Worm (Caenorhabditis elegans): ENCODE data around the gene C16A3.6.

Gene C16A3.6

DNA sequence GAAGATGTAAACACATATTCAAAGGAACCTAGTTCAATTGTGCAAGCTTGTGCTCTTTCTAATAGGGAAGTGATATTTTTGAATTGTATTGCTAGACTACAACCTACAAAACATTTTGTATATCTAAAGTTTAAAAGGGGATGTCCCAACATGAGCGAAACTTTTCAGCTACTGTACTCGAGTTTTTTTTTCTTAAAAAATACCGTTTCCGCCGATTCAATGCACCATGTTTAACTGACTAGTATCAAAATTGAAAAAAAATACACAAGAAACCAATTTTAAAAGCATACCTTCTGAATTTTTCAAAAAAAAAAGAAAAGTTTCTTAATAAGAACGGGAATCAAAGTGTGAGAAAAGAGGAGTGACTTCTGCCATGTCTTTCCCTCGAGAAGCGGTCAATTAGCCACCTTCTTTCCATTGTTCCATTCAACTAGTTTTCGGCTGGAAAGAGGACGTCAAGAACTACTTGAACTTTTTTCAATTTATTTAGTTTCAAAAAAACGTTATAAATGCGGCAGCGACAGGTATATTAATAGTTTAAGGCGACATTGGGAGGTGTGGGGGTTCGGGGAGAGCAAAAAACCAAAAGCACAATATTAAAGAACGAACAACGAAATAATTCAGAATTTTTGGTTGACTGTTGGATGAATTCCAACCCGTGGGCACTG, 36.4 kb downstream of the C16A3.6 start, which contains the start of gene nas-4:
Gene nas-4, minus strand, starts transcription at position 351 of the 668 bp plus-strand sequence.
- TF ChIP-seq nhr-21 (tag; optimal IDR thresholded peaks at IDR 0.05) (peak; percentile 17), blmp-1 (tag; optimal IDR thresholded peaks at IDR 0.05; ENCODE audit: insufficient read depth) (peak; percentile 3), nhr-25 (tag; optimal IDR thresholded peaks at IDR 0.05) (peak; percentile 27), R02D3.7 (tag; optimal IDR thresholded peaks at IDR 0.05) (no peak), lsy-2 (tag; optimal IDR thresholded peaks at IDR 0.05) (peak in 1 of 2 experiments; percentile 9), nhr-10 (tag; optimal IDR thresholded peaks at IDR 0.05) (no peak), unc-55 (GFP tag; optimal IDR thresholded peaks at IDR 0.05) (peak; percentile 7), nhr-6 (tag; optimal IDR thresholded peaks at IDR 0.05) (peak; percentile 14), fos-1 (tag; optimal IDR thresholded peaks at IDR 0.05) (no peak), Y55F3AM.14 (GFP tag; optimal IDR thresholded peaks at IDR 0.05) (peak; percentile 35), sma-3 (GFP tag; optimal IDR thresholded peaks at IDR 0.05) (peak; percentile 46), nhr-237 (tag; optimal IDR thresholded peaks at IDR 0.05) (no peak), ama-1 (optimal IDR thresholded peaks at IDR 0.05) (peak; percentile 69), crh-2 (tag; optimal IDR thresholded peaks at IDR 0.05) (peak; percentile 36), ztf-4 (tag; optimal IDR thresholded peaks at IDR 0.05) (peak; percentile 69), dmd-4 (tag; optimal IDR thresholded peaks at IDR 0.05) (no peak), lin-13 (GFP tag; optimal IDR thresholded peaks at IDR 0.05) (peak; percentile 42)

ce11 chrIII:6418254-6418653, 39.2 kb downstream of the C16A3.6 start:
- no peak for TF ChIP-seq fos-1 (tag; optimal IDR thresholded peaks at IDR 0.05)
- TF ChIP-seq ceh-82 (tag; optimal IDR thresholded peaks at IDR 0.05): no peak
- no peak for TF ChIP-seq unc-62 (GFP tag; optimal IDR thresholded peaks at IDR 0.05)
- no peak for TF ChIP-seq ztf-11 (tag; optimal IDR thresholded peaks at IDR 0.05)
- no peak for TF ChIP-seq F13H6.1 (tag; optimal IDR thresholded peaks at IDR 0.05)
- TF ChIP-seq alr-1 (tag; optimal IDR thresholded peaks at IDR 0.05): no peak
- TF ChIP-seq ZK546.5 (tag; optimal IDR thresholded peaks at IDR 0.05): no peak
- TF ChIP-seq ceh-16 (tag; optimal IDR thresholded peaks at IDR 0.05): no peak
- TF ChIP-seq lin-39 (tag; optimal IDR thresholded peaks at IDR 0.05): no peak
- no peak for TF ChIP-seq mdl-1 (tag; optimal IDR thresholded peaks at IDR 0.05)
- no peak for TF ChIP-seq blmp-1 (tag; optimal IDR thresholded peaks at IDR 0.05; ENCODE audit: insufficient read depth)
- no peak for TF ChIP-seq snpc-4 (tag; optimal IDR thresholded peaks at IDR 0.05)
- no peak for TF ChIP-seq sem-4 (tag; optimal IDR thresholded peaks at IDR 0.05)
- TF ChIP-seq nhr-21 (tag; optimal IDR thresholded peaks at IDR 0.05): no peak
- TF ChIP-seq crh-2 (tag; optimal IDR thresholded peaks at IDR 0.05): no peak
- no peak for TF ChIP-seq sma-3 (GFP tag; optimal IDR thresholded peaks at IDR 0.05)
- TF ChIP-seq mbf-1 (tag; optimal IDR thresholded peaks at IDR 0.05): no peak
- TF ChIP-seq lin-11 (tag; optimal IDR thresholded peaks at IDR 0.05): no peak
- TF ChIP-seq Y55F3AM.14 (GFP tag; optimal IDR thresholded peaks at IDR 0.05): no peak
- TF ChIP-seq unc-39 (tag; optimal IDR thresholded peaks at IDR 0.05): no peak

- no peak for TF ChIP-seq sma-9 (GFP tag; optimal IDR thresholded peaks at IDR 0.05)
- TF ChIP-seq sma-9 (tag; optimal IDR thresholded peaks at IDR 0.05): no peak
- TF ChIP-seq nhr-129 (tag; optimal IDR thresholded peaks at IDR 0.05): no peak
- TF ChIP-seq nhr-21 (tag; optimal IDR thresholded peaks at IDR 0.05): peak; percentile 11
- TF ChIP-seq nhr-12 (tag; optimal IDR thresholded peaks at IDR 0.05): no peak
- peak; percentile 48 for TF ChIP-seq ama-1 (optimal IDR thresholded peaks at IDR 0.05)
- TF ChIP-seq nhr-6 (tag; optimal IDR thresholded peaks at IDR 0.05): no peak
- TF ChIP-seq crh-2 (tag; optimal IDR thresholded peaks at IDR 0.05): peak; percentile 4
- TF ChIP-seq nhr-11 (tag; optimal IDR thresholded peaks at IDR 0.05): no peak
- TF ChIP-seq nhr-25 (tag; optimal IDR thresholded peaks at IDR 0.05): peak; percentile 24
- no peak for TF ChIP-seq ztf-1 (GFP tag; conservative IDR thresholded peaks at IDR 0.05)
- TF ChIP-seq mab-5 (tag; optimal IDR thresholded peaks at IDR 0.05): no peak
- peak in 1 of 2 experiments; percentile 19 for TF ChIP-seq mdl-1 (tag; optimal IDR thresholded peaks at IDR 0.05)
- no peak for TF ChIP-seq ZK546.5 (tag; optimal IDR thresholded peaks at IDR 0.05)
- no peak for TF ChIP-seq Y55F3AM.14 (GFP tag; optimal IDR thresholded peaks at IDR 0.05)
- no peak for TF ChIP-seq nhr-10 (tag; optimal IDR thresholded peaks at IDR 0.05)
- no peak for TF ChIP-seq dmd-4 (tag; optimal IDR thresholded peaks at IDR 0.05)
- TF ChIP-seq aly-2 (tag; optimal IDR thresholded peaks at IDR 0.05): no peak
- TF ChIP-seq unc-55 (GFP tag; optimal IDR thresholded peaks at IDR 0.05): no peak
- TF ChIP-seq zag-1 (tag; optimal IDR thresholded peaks at IDR 0.05): no peak
- no peak for TF ChIP-seq snpc-4 (tag; optimal IDR thresholded peaks at IDR 0.05)
- no peak for TF ChIP-seq nhr-23 (tag; optimal IDR thresholded peaks at IDR 0.05)
- TF ChIP-seq nhr-237 (tag; optimal IDR thresholded peaks at IDR 0.05): no peak
- no peak for TF ChIP-seq C34F6.9 (tag; optimal IDR thresholded peaks at IDR 0.05)
- no peak for TF ChIP-seq ztf-11 (tag; optimal IDR thresholded peaks at IDR 0.05)
- no peak for TF ChIP-seq ceh-16 (tag; optimal IDR thresholded peaks at IDR 0.05)
- TF ChIP-seq gmeb-1 (tag; optimal IDR thresholded peaks at IDR 0.05): no peak
- TF ChIP-seq elt-1 (tag; optimal IDR thresholded peaks at IDR 0.05): no peak
- peak; percentile 17 for TF ChIP-seq fos-1 (tag; optimal IDR thresholded peaks at IDR 0.05)
- TF ChIP-seq mbf-1 (tag; optimal IDR thresholded peaks at IDR 0.05): no peak
- TF ChIP-seq peb-1 (tag; optimal IDR thresholded peaks at IDR 0.05): no peak
- no peak for TF ChIP-seq sma-3 (GFP tag; optimal IDR thresholded peaks at IDR 0.05)
- no peak for TF ChIP-seq lin-39 (tag; optimal IDR thresholded peaks at IDR 0.05)
- TF ChIP-seq skn-1 (tag; optimal IDR thresholded peaks at IDR 0.05): no peak
- no peak for TF ChIP-seq F13H6.1 (tag; optimal IDR thresholded peaks at IDR 0.05)
- no peak for TF ChIP-seq R02D3.7 (tag; optimal IDR thresholded peaks at IDR 0.05)
- no peak for TF ChIP-seq unc-39 (tag; optimal IDR thresholded peaks at IDR 0.05)
- no peak for TF ChIP-seq lin-11 (tag; optimal IDR thresholded peaks at IDR 0.05)
Observed at ce11 chrIII:6419409-6419944, 40.5 kb downstream of the C16A3.6 start, which contains the start of gene atgl-1. Gene atgl-1, minus strand, starts transcription at chrIII:6419459.
